Fruit fly (Drosophila melanogaster) whole organism, embryonic: Measurements from ENCODE around the gene Uba4.

Experiments
- B-H2 ChIP-seq: fragments of 200-800 bp; sonication (Bioruptor generic); optimal IDR thresholded peaks from 2 replicates; lab custom pipeline; 2018; ENCODE audit warnings: missing biosample characterization, mild to moderate bottlenecking, missing genetic modification characterization
- CG10431 ChIP-seq: fragments of 200-800 bp; sonication (Bioruptor generic); optimal IDR thresholded peaks from 3 replicates; lab custom pipeline; 2018; ENCODE audit warnings: missing biosample characterization, mild to moderate bottlenecking, missing genetic modification characterization
- CG13624 ChIP-seq: fragments of 200-800 bp; sonication (Bioruptor generic); optimal IDR thresholded peaks from 2 replicates; lab custom pipeline; 2016; ENCODE audit warnings: missing biosample characterization, missing genetic modification characterization
- CG3407 ChIP-seq: fragments of 200-800 bp; sonication (Bioruptor generic); optimal IDR thresholded peaks from 2 replicates; lab custom pipeline; 2018; ENCODE audit warnings: missing biosample characterization, mild to moderate bottlenecking, missing genetic modification characterization
- CG4328 ChIP-seq: fragments of 200-800 bp; sonication (Bioruptor generic); optimal IDR thresholded peaks from 3 replicates; lab custom pipeline; 2017; ENCODE audit warnings: missing biosample characterization, missing genetic modification reagents, missing genetic modification characterization
- CG5180 ChIP-seq: fragments of 200-800 bp; sonication (Bioruptor generic); optimal IDR thresholded peaks from 3 replicates; lab custom pipeline; 2017; ENCODE audit warnings: missing biosample characterization, missing genetic modification characterization, mild to moderate bottlenecking, moderate library complexity, missing genetic modification reagents
- CG9215 ChIP-seq: fragments of 200-800 bp; sonication (Bioruptor generic); IDR thresholded peaks from 2 replicates; pipeline ENCODE4 v1.3.6; 2022; ENCODE audit warnings: missing biosample characterization, missing genetic modification characterization
- CG9876 ChIP-seq: fragments of 200-800 bp; sonication (Bioruptor generic); optimal IDR thresholded peaks from 2 replicates; lab custom pipeline; 2016; ENCODE audit warnings: missing biosample characterization, missing genetic modification characterization
- Hey ChIP-seq: fragments of 200-800 bp; sonication (Bioruptor generic); optimal IDR thresholded peaks from 3 replicates; lab custom pipeline; 2018; ENCODE audit warnings: missing biosample characterization, mild to moderate bottlenecking, missing genetic modification characterization
- Oli ChIP-seq: fragments of 200-800 bp; sonication (Bioruptor generic); optimal IDR thresholded peaks from 2 replicates; lab custom pipeline; 2018; ENCODE audit warnings: missing biosample characterization, mild to moderate bottlenecking, missing genetic modification characterization, moderate library complexity
- bcd ChIP-seq: fragments of 200-800 bp; sonication (Bioruptor generic); optimal IDR thresholded peaks from 2 replicates; lab custom pipeline; 2017; ENCODE audit warnings: missing biosample characterization, mild to moderate bottlenecking, missing genetic modification characterization
- croc ChIP-seq: fragments of 200-800 bp; sonication (Bioruptor generic); conservative IDR thresholded peaks from 3 replicates; pipeline ENCODE4 v1.3.6; 2022; ENCODE audit warnings: missing biosample characterization, missing genetic modification characterization
- ftz-f1 ChIP-seq: fragments of 200-800 bp; sonication (Bioruptor generic); optimal IDR thresholded peaks from 2 replicates; lab custom pipeline; 2016; ENCODE audit warnings: missing biosample characterization, missing genetic modification characterization
- gro ChIP-seq: fragments of 200-800 bp; sonication (Bioruptor generic); optimal IDR thresholded peaks from 2 replicates; lab custom pipeline; 2016; ENCODE audit warnings: missing biosample characterization, missing genetic modification characterization
- gsb ChIP-seq: fragments of 200-800 bp; sonication (Bioruptor generic); IDR thresholded peaks from 2 replicates; pipeline ENCODE4 v1.3.6; 2022; ENCODE audit warnings: missing biosample characterization, missing genetic modification characterization
- kni ChIP-seq: fragments of 200-800 bp; sonication (Bioruptor generic); optimal IDR thresholded peaks from 3 replicates; lab custom pipeline; 2017; ENCODE audit warnings: mild to moderate bottlenecking, missing biosample characterization, missing genetic modification reagents, missing genetic modification characterization
- nmo ChIP-seq: fragments of 200-800 bp; sonication (Bioruptor generic); optimal IDR thresholded peaks from 2 replicates; lab custom pipeline; 2018; ENCODE audit warnings: missing biosample characterization, mild to moderate bottlenecking, missing genetic modification characterization, moderate library complexity
- oc ChIP-seq: fragments of 200-800 bp; sonication (Bioruptor generic); optimal IDR thresholded peaks from 2 replicates; lab custom pipeline; 2018; ENCODE audit warnings: missing biosample characterization, mild to moderate bottlenecking, missing genetic modification characterization, moderate library complexity
- otp ChIP-seq: fragments of 200-800 bp; sonication (Bioruptor generic); IDR thresholded peaks from 3 replicates; pipeline ENCODE4, ENCODE4 v1.3.6; 2022; ENCODE audit warnings: missing biosample characterization, missing genetic modification characterization
- pan ChIP-seq, 4 experiments: fragments of >200 bp in 3 of 4; fragments of 200-800 bp in 1 of 4; sonication (Bioruptor generic) in 1 of 4; optimal IDR thresholded peaks in 3 of 4; IDR thresholded peaks in 1 of 4; 2 replicates each; pipeline versions ENCODE4 v1.3.6 to Lab custom; 2017 to 2022; ENCODE audit warnings: missing biosample characterization in 2 of 4, missing genetic modification characterization in 2 of 4, mixed read lengths in 1 of 4
- pros ChIP-seq: fragments of 200-800 bp; sonication (Bioruptor generic); optimal IDR thresholded peaks from 3 replicates; lab custom pipeline; 2019; ENCODE audit warnings: missing biosample characterization, mild to moderate bottlenecking, missing genetic modification characterization, moderate library complexity
- slou ChIP-seq: fragments of 200-800 bp; sonication (Bioruptor generic); optimal IDR thresholded peaks from 3 replicates; lab custom pipeline; 2016; ENCODE audit warnings: missing biosample characterization, missing genetic modification characterization
- tio ChIP-seq: fragments of 200-800 bp; sonication (Bioruptor generic); optimal IDR thresholded peaks from 2 replicates; lab custom pipeline; 2017; ENCODE audit warnings: missing biosample characterization, missing genetic modification characterization, inconsistent platforms
- tll ChIP-seq, 2 experiments: fragments of 200-800 bp in 1 of 2; fragments of >200 bp in 1 of 2; sonication (Bioruptor generic) in 1 of 2; optimal IDR thresholded peaks; 2 replicates each; lab custom pipeline; 2017 to 2019; ENCODE audit warnings: missing biosample characterization in 2 of 2, missing genetic modification characterization in 2 of 2, mild to moderate bottlenecking in 1 of 2, moderate library complexity in 1 of 2
- ttk ChIP-seq: fragments of 200-800 bp; sonication (Bioruptor generic); IDR thresholded peaks from 2 replicates; pipeline ENCODE4 v2.1.2; 2022; ENCODE audit warnings: missing biosample characterization, missing genetic modification characterization
- usp ChIP-seq: fragments of >200 bp; optimal IDR thresholded peaks from 2 replicates; lab custom pipeline; 2017; ENCODE audit warnings: missing biosample characterization, missing genetic modification characterization
- zfh2 ChIP-seq: fragments of 200-800 bp; sonication (Bioruptor generic); optimal IDR thresholded peaks from 2 replicates; lab custom pipeline; 2016; ENCODE audit warnings: missing biosample characterization, missing genetic modification characterization

The Uba4 gene

dm6 chr2L:8553789-8554626 lies 36.8 kb downstream of the Uba4 start (continued):
- TF ChIP-seq zfh2 (GFP tag; lab: Kevin White, UChicago), result peak; percentile 12
- TF ChIP-seq CG3407 (GFP tag; lab: Kevin White, UChicago), result no peak
- no peak for TF ChIP-seq CG5180 (GFP tag; lab: Kevin White, UChicago)
- TF ChIP-seq, all 482 proteins: peak for 169

DNA sequence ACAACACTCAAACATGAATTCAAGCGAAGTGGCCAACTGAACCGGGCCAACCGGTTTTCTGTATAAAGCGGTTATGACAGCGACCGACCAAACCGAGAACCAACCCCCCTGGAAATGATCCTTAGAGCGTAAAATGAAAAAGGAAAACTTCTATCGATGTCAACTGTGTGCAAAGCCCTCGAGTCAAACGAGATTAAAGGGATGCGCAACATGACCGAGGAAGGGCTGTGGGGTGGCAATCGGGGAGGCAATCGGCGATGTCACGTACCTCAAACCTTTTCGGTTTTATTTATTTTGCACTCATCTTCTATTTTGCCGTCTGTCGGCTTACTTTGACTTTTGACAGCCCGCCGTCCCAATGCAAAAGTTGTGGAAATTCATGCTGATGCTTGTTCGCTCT lies 39.0 kb downstream of the Uba4 start:
- TF ChIP-seq tll (GFP tag; optimal IDR thresholded peaks at IDR 0.05; lab: Kevin White, UChicago) (peak in 1 of 2 experiments; percentile 45), kni (GFP tag; lab: Kevin White, UChicago) (peak; percentile 27), oc (peak; percentile 70), usp (GFP tag; lab: Kevin White, UChicago) (no peak), pan (optimal IDR thresholded peaks at IDR 0.05; lab: Kevin White, UChicago) (no peak), pan (GFP tag; optimal IDR thresholded peaks at IDR 0.05 in 1 of 2, IDR thresholded peaks at IDR 0.05 in 1 of 2) (no peak), CG13624 (no peak), gro (GFP tag; lab: Kevin White, UChicago) (no peak), CG10431 (GFP tag; lab: Kevin White, UChicago) (no peak), CG9215 (no peak), Hey (tag; lab: Kevin White, UChicago) (peak; percentile 35), ttk (GFP tag; lab: Robert Waterston, UW) (no peak), Oli (tag; lab: Kevin White, UChicago) (no peak), otp (no peak), ftz-f1 (GFP tag; lab: Kevin White, UChicago) (no peak), nmo (GFP tag; lab: Kevin White, UChicago) (no peak), CG9876 (GFP tag; lab: Kevin White, UChicago) (no peak), pros (GFP tag; lab: Kevin White, UChicago) (peak; percentile 94), gsb (GFP tag; lab: Robert Waterston, UW) (no peak), bcd (GFP tag; lab: Kevin White, UChicago) (no peak), croc (no peak), slou (GFP tag; lab: Kevin White, UChicago) (no peak), B-H2 (no peak), CG4328 (GFP tag; lab: Kevin White, UChicago) (no peak), tio (GFP tag; lab: Kevin White, UChicago) (no peak)
